Worm (Caenorhabditis elegans) whole organism, L4 larva: Measurements from ENCODE around the gene srd-50.

Experiments
- R02D3.7 ChIP-seq: fragments of 150-350 bp; sonication (generic microtip); optimal IDR thresholded peaks from 3 replicates; lab custom pipeline; 2014; ENCODE audit warnings: missing biosample characterization, missing genetic modification characterization
- Y105C5A.15 ChIP-seq: fragments of 200-800 bp; sonication (Bioruptor generic); IDR thresholded peaks from 2 replicates; pipeline ENCODE4 v1.3.6; 2022; ENCODE audit warnings: missing genetic modification characterization, missing compliant biosample characterization
- Y48G9A.11 ChIP-seq: fragments of 200-800 bp; sonication (Bioruptor generic); IDR thresholded peaks from 2 replicates; pipeline ENCODE4 v1.3.6; 2022; ENCODE audit warnings: missing genetic modification reagents, missing genetic modification characterization, missing compliant biosample characterization
- Y75B8A.6 ChIP-seq: fragments of 200-800 bp; sonication (Bioruptor generic); IDR thresholded peaks from 2 replicates; pipeline ENCODE4 v1.3.6; 2022; ENCODE audit warnings: missing genetic modification reagents, missing genetic modification characterization, missing compliant biosample characterization
- ama-1 ChIP-seq: fragments of 150-350 bp; optimal IDR thresholded peaks from 2 replicates; lab custom pipeline; 2014; ENCODE audit warnings: inconsistent platforms, mixed read lengths
- arid-1 ChIP-seq: fragments of 200-800 bp; sonication (Bioruptor generic); conservative IDR thresholded peaks from 2 replicates; pipeline ENCODE4 v1.3.6; 2022; ENCODE audit warnings: missing genetic modification reagents, missing genetic modification characterization, missing compliant biosample characterization
- ceh-20 ChIP-seq: fragments of 200-800 bp; sonication (Bioruptor generic); IDR thresholded peaks from 2 replicates; pipeline ENCODE4 v1.3.6; 2022; ENCODE audit warnings: missing genetic modification reagents, missing genetic modification characterization, missing compliant biosample characterization
- ceh-62 ChIP-seq: sonication (generic microtip); optimal IDR thresholded peaks from 2 replicates; lab custom pipeline; 2017; ENCODE audit warnings: missing biosample characterization, missing genetic modification characterization
- cey-2 ChIP-seq: sonication (generic microtip); optimal IDR thresholded peaks from 3 replicates; lab custom pipeline; 2017; ENCODE audit warnings: missing genetic modification characterization, mild to moderate bottlenecking, missing compliant biosample characterization, antibody characterized with exemption, borderline replicate concordance; ENCODE audit not compliant: insufficient read depth
- daf-12 ChIP-seq: fragments of 150-350 bp; optimal IDR thresholded peaks from 2 replicates; lab custom pipeline; 2014; ENCODE audit warnings: missing biosample characterization, missing genetic modification reagents, missing genetic modification characterization
- daf-19 ChIP-seq: fragments of 200-800 bp; sonication (Bioruptor generic); conservative IDR thresholded peaks from 2 replicates; pipeline ENCODE4 v1.3.6; 2022; ENCODE audit warnings: missing genetic modification characterization, missing compliant biosample characterization
- daf-8 ChIP-seq: fragments of 200-800 bp; sonication (Bioruptor generic); IDR thresholded peaks from 2 replicates; pipeline ENCODE4 v1.3.6; 2022; ENCODE audit warnings: missing genetic modification characterization, missing compliant biosample characterization
- dmd-9 ChIP-seq: fragments of 200-800 bp; sonication (Bioruptor generic); IDR thresholded peaks from 2 replicates; pipeline ENCODE4 v1.3.6; 2022; ENCODE audit warnings: missing genetic modification reagents, missing genetic modification characterization, missing compliant biosample characterization
- dpl-1 ChIP-seq: fragments of 150-350 bp; optimal IDR thresholded peaks from 2 replicates; lab custom pipeline; 2014; ENCODE audit warnings: missing biosample characterization, missing genetic modification reagents, missing genetic modification characterization
- dve-1 ChIP-seq: sonication (generic microtip); optimal IDR thresholded peaks from 2 replicates; lab custom pipeline; 2017; ENCODE audit warnings: antibody characterized with exemption, mild to moderate bottlenecking, missing genetic modification characterization, missing compliant biosample characterization; ENCODE audit not compliant: insufficient read depth
- egl-27 ChIP-seq: sonication (generic microtip); optimal IDR thresholded peaks from 3 replicates; lab custom pipeline; 2017; ENCODE audit warnings: missing biosample characterization, missing genetic modification reagents, missing genetic modification characterization
- gei-8 ChIP-seq: fragments of 200-800 bp; sonication (Bioruptor generic); optimal IDR thresholded peaks from 2 replicates; lab custom pipeline; 2018; ENCODE audit warnings: mild to moderate bottlenecking, missing genetic modification characterization, missing compliant biosample characterization
- hlh-11 ChIP-seq: fragments of 200-800 bp; sonication (Bioruptor generic); optimal IDR thresholded peaks from 2 replicates; lab custom pipeline; 2018; ENCODE audit warnings: mild to moderate bottlenecking, missing genetic modification characterization, missing compliant biosample characterization
- hlh-30 ChIP-seq: sonication (generic microtip); optimal IDR thresholded peaks from 2 replicates; lab custom pipeline; 2017; ENCODE audit warnings: antibody characterized with exemption, mild to moderate bottlenecking, missing genetic modification characterization, missing compliant biosample characterization; ENCODE audit not compliant: insufficient read depth
- jun-1 ChIP-seq: fragments of 150-350 bp; optimal IDR thresholded peaks from 2 replicates; lab custom pipeline; 2014; ENCODE audit warnings: missing biosample characterization, missing genetic modification reagents, missing genetic modification characterization
- lin-1 ChIP-seq: fragments of 200-800 bp; sonication (Bioruptor generic); IDR thresholded peaks from 2 replicates; pipeline ENCODE4 v1.3.6; 2022; ENCODE audit warnings: missing genetic modification reagents, missing genetic modification characterization, missing compliant biosample characterization
- lin-13 ChIP-seq: fragments of 150-350 bp; optimal IDR thresholded peaks from 2 replicates; lab custom pipeline; 2014; ENCODE audit warnings: missing biosample characterization, missing genetic modification reagents, missing genetic modification characterization
- lin-15B ChIP-seq: fragments of 150-350 bp; sonication (generic microtip); optimal IDR thresholded peaks from 3 replicates; lab custom pipeline; 2014; ENCODE audit warnings: missing biosample characterization, missing genetic modification characterization
- lin-29 ChIP-seq: fragments of 200-800 bp; sonication (Bioruptor generic); IDR thresholded peaks from 2 replicates; pipeline ENCODE4 v1.3.6; 2022; ENCODE audit warnings: missing genetic modification reagents, missing genetic modification characterization, missing compliant biosample characterization
- lin-38 ChIP-seq: fragments of 200-800 bp; sonication (Bioruptor generic); IDR thresholded peaks from 2 replicates; pipeline ENCODE4 v1.3.6; 2022; ENCODE audit warnings: missing genetic modification reagents, missing genetic modification characterization, missing compliant biosample characterization
- lin-39 ChIP-seq: fragments of 150-350 bp; optimal IDR thresholded peaks from 2 replicates; lab custom pipeline; 2014; ENCODE audit warnings: missing biosample characterization, missing genetic modification reagents, missing genetic modification characterization
- lir-3 ChIP-seq: sonication (generic microtip); optimal IDR thresholded peaks from 2 replicates; lab custom pipeline; 2016; ENCODE audit warnings: mild to moderate bottlenecking, missing genetic modification characterization, missing compliant biosample characterization
- madf-5 ChIP-seq, 2 experiments: fragments of 200-800 bp; sonication (Bioruptor generic); IDR thresholded peaks; 2 replicates each; pipeline ENCODE4 v1.3.6; 2022; ENCODE audit warnings: missing compliant biosample characterization in 2 of 2, missing genetic modification characterization in 2 of 2
- madf-9 ChIP-seq: fragments of 200-800 bp; sonication (Bioruptor generic); conservative IDR thresholded peaks from 2 replicates; pipeline ENCODE4 v1.3.6; 2022; ENCODE audit warnings: missing genetic modification reagents, missing genetic modification characterization, missing compliant biosample characterization
- mdl-1 ChIP-seq, 2 experiments: fragments of 150-350 bp in 1 of 2; sonication (generic microtip) in 1 of 2; optimal IDR thresholded peaks; 2 replicates each; lab custom pipeline; 2014 to 2017; ENCODE audit warnings: missing biosample characterization in 2 of 2, missing genetic modification characterization in 2 of 2
- mxl-2 ChIP-seq: fragments of 200-800 bp; sonication (Bioruptor generic); conservative IDR thresholded peaks from 2 replicates; pipeline ENCODE4 v1.3.6; 2022; ENCODE audit warnings: missing genetic modification reagents, missing genetic modification characterization, missing compliant biosample characterization
- mxl-3 ChIP-seq: fragments of 200-800 bp; sonication (Bioruptor generic); optimal IDR thresholded peaks from 2 replicates; lab custom pipeline; 2018; ENCODE audit warnings: mild to moderate bottlenecking, missing genetic modification characterization, missing compliant biosample characterization
- nhr-111 ChIP-seq: fragments of 200-800 bp; sonication (Bioruptor generic); optimal IDR thresholded peaks from 2 replicates; lab custom pipeline; 2018; ENCODE audit warnings: mild to moderate bottlenecking, missing genetic modification characterization, missing compliant biosample characterization
- nhr-25 ChIP-seq: sonication (generic microtip); optimal IDR thresholded peaks from 2 replicates; lab custom pipeline; 2017; ENCODE audit warnings: missing genetic modification characterization, mild to moderate bottlenecking, missing compliant biosample characterization, antibody characterized with exemption, moderate library complexity, borderline replicate concordance; ENCODE audit not compliant: insufficient read depth
- nhr-28 ChIP-seq: fragments of 150-350 bp; optimal IDR thresholded peaks from 2 replicates; lab custom pipeline; 2014; ENCODE audit warnings: missing biosample characterization, missing genetic modification characterization
- nhr-41 ChIP-seq: fragments of 200-800 bp; sonication (Bioruptor generic); IDR thresholded peaks from 2 replicates; pipeline ENCODE4 v1.3.6; 2022; ENCODE audit warnings: missing genetic modification reagents, missing genetic modification characterization, missing compliant biosample characterization
- pha-4 ChIP-seq, 2 experiments: fragments of 150-350 bp in 1 of 2; fragments of 200-800 bp in 1 of 2; sonication (Bioruptor generic) in 1 of 2; IDR thresholded peaks in 1 of 2; optimal IDR thresholded peaks in 1 of 2; 2 replicates each; pipeline versions ENCODE4 v1.3.6 to Lab custom; 2014 to 2022; ENCODE audit warnings: missing genetic modification characterization in 2 of 2, missing genetic modification reagents in 2 of 2, missing biosample characterization in 1 of 2, missing compliant biosample characterization in 1 of 2
- php-3 ChIP-seq: fragments of 200-800 bp; sonication (Bioruptor generic); IDR thresholded peaks from 2 replicates; pipeline ENCODE4 v1.3.6; 2022; ENCODE audit warnings: missing genetic modification reagents, missing genetic modification characterization, missing compliant biosample characterization
- snpc-1.2 ChIP-seq: fragments of 200-800 bp; sonication (Bioruptor generic); IDR thresholded peaks from 2 replicates; pipeline ENCODE4 v1.3.6; 2022; ENCODE audit warnings: missing genetic modification reagents, missing genetic modification characterization, missing compliant biosample characterization
- tag-97 ChIP-seq: fragments of 200-800 bp; sonication (Bioruptor generic); IDR thresholded peaks from 2 replicates; pipeline ENCODE4 v1.3.6; 2022; ENCODE audit warnings: missing genetic modification characterization, missing compliant biosample characterization
- tra-1 ChIP-seq: fragments of 200-800 bp; sonication (Bioruptor generic); IDR thresholded peaks from 2 replicates; pipeline ENCODE4 v1.3.6; 2022; ENCODE audit warnings: missing genetic modification reagents, missing genetic modification characterization, missing compliant biosample characterization
- unc-39 ChIP-seq: sonication (generic microtip); optimal IDR thresholded peaks from 2 replicates; lab custom pipeline; 2017; ENCODE audit warnings: missing biosample characterization, missing genetic modification characterization
- zfp-3 ChIP-seq: fragments of 200-800 bp; sonication (Bioruptor generic); conservative IDR thresholded peaks from 2 replicates; pipeline ENCODE4 v1.3.6; 2022; ENCODE audit warnings: missing genetic modification reagents, missing genetic modification characterization, missing compliant biosample characterization
- zip-11 ChIP-seq: fragments of 200-800 bp; sonication (Bioruptor generic); IDR thresholded peaks from 2 replicates; pipeline ENCODE4 v1.3.6; 2022; ENCODE audit warnings: missing genetic modification characterization, missing compliant biosample characterization
- zip-2 ChIP-seq: fragments of 150-350 bp; optimal IDR thresholded peaks from 2 replicates; lab custom pipeline; 2014; ENCODE audit warnings: missing biosample characterization, missing genetic modification characterization
- ztf-7 ChIP-seq: fragments of 150-350 bp; optimal IDR thresholded peaks from 2 replicates; lab custom pipeline; 2014; ENCODE audit warnings: missing biosample characterization, missing genetic modification characterization

The srd-50 gene

ce11 chrX:13518861-13519713 lies 37.5 kb upstream of the srd-50 start, which contains the start of the genes cdk-4 and F18H3.1 (continued):
- TF ChIP-seq nhr-28 (tag; lab: Kevin White, UChicago): peak; percentile 2

- TF ChIP-seq lin-15B (tag; lab: Kevin White, UChicago) (no peak), nhr-111 (GFP tag; lab: Kevin White, UChicago) (no peak), madf-9 (GFP tag; lab: Robert Waterston, UW) (peak; percentile 74), tag-97 (no peak), nhr-41 (GFP tag; lab: Robert Waterston, UW) (no peak), arid-1 (GFP tag; lab: Robert Waterston, UW) (0 out of 2 replicates have a peak, but pooled peaks have one; percentile 43), zip-2 (tag; lab: Kevin White, UChicago) (peak; percentile 91), mdl-1 (tag; optimal IDR thresholded peaks at IDR 0.05; lab: Kevin White, UChicago) (peak; percentile 66 to 73), lin-38 (peak; percentile 70), egl-27 (no peak), ama-1 (lab: Kevin White, UChicago) (no peak), hlh-30 (peak; percentile 81), daf-12 (tag; lab: Kevin White, UChicago) (no peak), unc-39 (tag; lab: Kevin White, UChicago) (no peak), jun-1 (tag; lab: Kevin White, UChicago) (peak; percentile 90), dmd-9 (GFP tag; lab: Robert Waterston, UW) (no peak), lin-1 (GFP tag; lab: Robert Waterston, UW) (0 out of 2 replicates have a peak, but pooled peaks have one; percentile 11), snpc-1.2 (GFP tag; lab: Robert Waterston, UW) (no peak), Y75B8A.6 (GFP tag; lab: Robert Waterston, UW) (no peak), nhr-25 (no peak), zfp-3 (no peak), mxl-3 (peak; percentile 63), daf-19 (GFP tag; lab: Robert Waterston, UW) (no peak), ztf-7 (tag; lab: Kevin White, UChicago) (peak; percentile 95), gei-8 (no peak), cey-2 (no peak), ceh-62 (no peak), Y48G9A.11 (no peak), madf-5 (GFP tag; IDR thresholded peaks at IDR 0.05; lab: Robert Waterston, UW) (peak in 1 of 2 experiments; percentile 66; a peak in 1 of 4 replicates), pha-4 (GFP tag; IDR thresholded peaks at IDR 0.05; lab: Robert Waterston, UW) (peak; percentile 77; the same call in 1 of the 2 replicates), pha-4 (tag; optimal IDR thresholded peaks at IDR 0.05; lab: Kevin White, UChicago) (peak; percentile 43), tra-1 (GFP tag; lab: Robert Waterston, UW) (peak; percentile 62; the same call in 1 of the 2 replicates), ceh-20 (peak; percentile 61; the same call in 1 of the 2 replicates), dpl-1 (GFP tag; lab: Kevin White, UChicago) (peak; percentile 59), R02D3.7 (no peak), daf-8 (GFP tag; lab: Robert Waterston, UW) (no peak), lin-29 (peak; percentile 79), lir-3 (tag; lab: Kevin White, UChicago) (no peak), dve-1 (tag; lab: Kevin White, UChicago) (peak; percentile 95), zip-11 (GFP tag; lab: Robert Waterston, UW) (no peak), mxl-2 (no peak), lin-39 (no peak), php-3 (GFP tag; lab: Robert Waterston, UW) (peak; percentile 66), hlh-11 (peak; percentile 80), lin-13 (peak; percentile 76), Y105C5A.15 (GFP tag; lab: Robert Waterston, UW) (no peak)
Observed at ce11 chrX:13514384-13514783, 32.8 kb upstream of the srd-50 start.
